Worm (Caenorhabditis elegans) whole organism, L4/young adult: Measurements from ENCODE around the gene lido-1.
"Not testable (repeated sequence)": the region's sequence is repeated elsewhere in the genome, so short reads cannot be mapped to it uniquely, and the experiment has no call there.

Source experiments
- W03F9.2 ChIP-seq: fragments of 150-350 bp; optimal IDR thresholded peaks from 2 replicates; lab custom pipeline; 2014; ENCODE audit warnings: missing biosample characterization, missing genetic modification characterization
- dao-5 ChIP-seq: sonication (generic microtip); optimal IDR thresholded peaks from 2 replicates; lab custom pipeline; 2016; ENCODE audit warnings: missing genotype, missing genetic modification characterization, moderate library complexity, missing compliant biosample characterization
- him-1 ChIP-seq: sonication (generic microtip); optimal IDR thresholded peaks from 2 replicates; lab custom pipeline; 2016; ENCODE audit warnings: missing genotype, missing genetic modification reagents, missing genetic modification characterization, missing compliant biosample characterization

The lido-1 gene

DNA sequence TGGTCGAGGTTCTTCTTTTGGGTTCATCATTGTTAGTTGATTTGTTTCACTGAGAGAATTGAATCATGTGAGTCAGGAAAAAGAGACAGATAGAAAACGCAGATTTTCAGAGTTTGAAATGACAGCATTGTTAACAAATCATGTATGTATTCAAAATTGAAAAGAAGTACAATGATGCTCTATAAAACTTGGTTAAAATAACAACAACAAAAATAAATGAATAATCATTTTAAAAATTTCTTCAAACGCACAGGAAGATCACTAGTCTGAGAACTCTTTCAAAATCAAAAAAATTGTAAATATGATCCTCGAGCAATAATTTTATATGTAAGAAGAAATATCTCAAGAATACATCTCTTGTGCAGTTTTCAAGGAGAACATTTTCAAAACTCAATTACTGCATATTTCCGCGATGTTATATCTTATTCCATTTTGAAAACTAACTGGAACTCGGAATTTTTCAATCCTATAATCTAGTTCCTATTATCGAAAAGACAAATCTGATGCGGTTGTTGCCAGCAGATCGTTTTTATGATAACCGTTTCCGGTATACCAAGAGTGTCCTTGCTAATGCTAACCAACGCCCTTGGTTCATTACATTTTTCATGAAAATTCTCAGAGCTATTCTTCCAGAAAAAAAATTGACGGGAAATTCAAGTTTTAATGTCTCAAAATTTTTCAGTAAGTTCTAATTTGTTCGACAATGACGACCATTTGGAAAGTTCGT is at the start of gene lido-1:
lido-1 (minus strand) TSS at position 51 of the 727 bp plus-strand sequence.
- TF ChIP-seq him-1 (no peak), dao-5 (tag; lab: Kevin White, UChicago) (no peak), W03F9.2 (tag; lab: Kevin White, UChicago) (no peak)

DNA sequence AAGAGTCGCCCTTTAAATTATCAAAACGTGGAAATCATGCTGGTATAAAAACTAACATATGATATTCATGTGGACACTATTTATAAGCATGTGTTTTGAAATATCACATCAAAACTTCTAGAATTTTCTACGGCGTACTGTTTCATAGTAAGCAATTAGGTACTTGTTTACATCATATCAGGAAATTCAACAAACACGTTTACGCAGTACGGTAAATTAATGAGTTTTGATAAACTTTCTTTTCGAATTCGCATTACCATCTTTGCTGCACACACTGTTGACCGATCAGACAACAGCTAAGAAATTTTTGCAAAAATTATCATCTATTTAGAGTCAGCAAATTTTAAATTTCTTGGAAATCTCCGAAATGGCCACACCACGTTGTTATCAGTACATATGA is 44.1 kb upstream of the lido-1 start:
- TF ChIP-seq him-1: no peak
- TF ChIP-seq W03F9.2 (tag; lab: Kevin White, UChicago): no peak

DNA sequence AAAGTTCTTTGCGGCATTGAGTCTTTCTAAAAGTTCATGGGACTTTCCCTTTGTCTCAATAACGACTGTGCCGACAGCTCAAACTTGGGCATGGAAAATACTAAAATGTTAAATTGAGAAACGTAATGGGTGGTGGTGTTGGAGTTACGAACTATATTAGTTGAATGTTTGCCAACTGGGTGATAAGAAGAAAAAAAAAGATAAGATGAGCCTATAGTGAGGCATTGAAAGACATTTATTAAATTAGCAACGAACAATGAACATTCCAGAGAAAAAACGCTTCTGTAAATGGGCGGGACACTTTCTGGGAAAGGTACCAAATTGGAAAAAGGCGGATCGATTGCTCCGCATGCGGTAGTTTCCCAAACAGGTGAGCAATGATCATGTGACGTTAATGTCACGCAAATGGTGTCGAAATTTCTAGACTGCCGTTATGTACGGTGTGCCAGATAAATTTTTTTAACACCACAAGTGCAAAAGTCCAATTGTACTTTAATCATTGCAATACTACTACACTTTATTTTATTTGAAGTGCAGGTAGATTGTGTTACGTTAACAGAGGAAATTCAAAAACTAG is 42.9 kb upstream of the lido-1 start:
- TF ChIP-seq him-1 (no peak), W03F9.2 (tag; lab: Kevin White, UChicago) (no peak), dao-5 (tag; lab: Kevin White, UChicago) (no peak)

DNA sequence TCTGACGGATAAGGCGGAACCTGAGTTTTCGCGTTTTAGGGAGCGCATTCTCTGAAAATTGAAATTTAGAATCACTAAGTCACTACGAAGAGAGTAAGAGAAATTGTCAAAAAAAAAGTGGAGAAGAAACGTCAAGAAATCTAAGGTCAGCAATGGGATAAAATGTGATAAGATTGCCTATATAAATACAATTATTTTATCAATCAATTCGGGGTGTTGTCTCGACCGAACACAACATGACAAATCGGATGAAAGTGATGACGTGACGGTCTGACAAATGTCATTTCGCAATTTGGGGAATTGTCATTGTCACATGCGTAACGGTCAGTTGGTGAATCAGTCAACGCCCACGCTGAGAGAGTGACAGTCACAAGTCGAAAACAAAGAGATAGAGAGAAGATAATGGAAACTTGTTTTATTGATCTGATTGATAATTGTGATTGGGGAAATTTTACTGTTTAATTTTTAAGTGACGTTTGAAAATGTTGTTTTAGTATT is 41.8 kb upstream of the lido-1 start, which contains the start of gene cnp-3:
cnp-3 (minus strand) TSS at position 51 of the 498 bp plus-strand sequence.
- no peak for TF ChIP-seq him-1

DNA sequence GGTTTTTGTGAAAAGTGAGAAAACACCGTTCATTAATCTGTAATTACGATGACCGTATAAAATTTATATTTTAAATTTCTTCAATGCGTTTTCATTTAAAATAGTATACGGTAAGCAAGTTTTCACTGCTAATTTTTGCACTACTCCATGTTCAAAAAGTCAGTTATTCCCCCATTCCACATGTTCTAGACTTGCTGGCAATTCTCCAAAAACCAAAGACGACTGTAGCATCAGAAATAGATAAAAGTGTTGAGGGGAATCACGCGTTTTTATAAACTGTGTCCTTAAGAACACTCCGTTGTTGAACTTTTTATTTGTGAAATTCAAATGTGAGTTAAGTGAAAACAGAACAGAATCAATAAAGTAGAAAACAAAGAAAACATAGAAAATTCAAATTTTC is 39.3 kb upstream of the lido-1 start:
- TF ChIP-seq him-1 (no peak), dao-5 (tag; lab: Kevin White, UChicago) (no peak), W03F9.2 (tag; lab: Kevin White, UChicago) (no peak)

DNA sequence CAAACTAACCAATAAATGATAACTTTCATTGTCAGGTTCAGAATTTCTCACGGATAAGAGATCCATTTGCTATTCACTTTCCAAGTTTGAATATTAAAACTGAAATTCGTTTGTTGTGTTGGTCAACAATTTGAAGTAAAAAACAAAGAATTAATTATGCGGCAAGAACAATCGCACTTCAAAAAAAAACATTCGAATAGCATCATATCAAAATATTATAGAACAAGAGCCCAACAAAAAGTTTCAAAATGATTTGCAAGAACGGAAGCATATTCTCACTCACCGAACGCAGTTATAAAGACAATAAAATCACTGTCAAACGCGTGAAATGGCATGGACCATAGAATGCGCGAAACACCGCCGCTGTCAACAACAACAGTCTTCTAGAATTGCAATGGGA is 38.1 kb upstream of the lido-1 start, which contains the start of gene K09E3.7:
K09E3.7 (minus strand) TSS at position 101 of the 400 bp plus-strand sequence.
- TF ChIP-seq dao-5 (tag; lab: Kevin White, UChicago) (no peak), him-1 (no peak), W03F9.2 (tag; lab: Kevin White, UChicago) (no peak)

DNA sequence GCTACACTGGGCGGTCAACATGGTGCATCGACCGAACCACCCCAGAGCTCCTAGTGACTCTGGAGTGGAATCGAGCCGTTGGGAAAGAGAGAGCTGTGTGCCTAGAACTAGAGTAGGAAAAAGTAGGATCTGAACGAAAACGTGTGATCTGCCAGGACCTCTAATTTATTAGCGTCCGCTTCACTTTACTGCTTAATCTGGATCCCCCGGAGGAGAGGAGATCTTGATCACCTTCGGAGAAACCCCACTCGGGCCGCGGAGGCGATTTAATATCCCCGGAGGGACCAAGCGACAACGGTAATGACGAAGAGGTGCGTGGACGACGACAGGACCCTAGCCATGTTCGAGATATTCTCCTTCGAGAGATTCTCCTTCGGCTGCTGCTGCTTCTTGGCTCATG is 21.0 kb upstream of the lido-1 start, which contains the start of gene K09E3.2:
K09E3.2 (plus strand) TSS at position 301 of the 400 bp plus-strand sequence.
- TF ChIP-seq W03F9.2 (tag; lab: Kevin White, UChicago); him-1; dao-5 (tag; lab: Kevin White, UChicago): not testable (repeated sequence)

DNA sequence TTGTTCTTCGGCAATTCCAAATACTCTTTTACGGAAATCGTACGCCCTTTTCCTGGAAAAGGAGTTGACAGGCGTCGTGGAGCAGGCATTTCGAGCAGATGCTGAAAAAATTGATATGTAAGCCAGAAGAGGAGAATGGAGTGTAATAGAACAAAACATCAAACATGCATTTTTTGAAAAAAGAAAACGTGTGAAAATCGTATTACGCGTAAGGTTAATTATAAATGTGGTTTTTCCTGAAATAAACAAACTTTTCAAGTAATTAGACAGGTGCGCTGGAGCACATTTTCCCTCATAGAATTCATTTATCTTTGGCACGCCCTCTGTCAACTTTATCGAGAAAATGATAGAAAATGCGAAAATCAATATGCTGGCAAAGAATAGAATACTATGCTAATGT is 18.7 kb upstream of the lido-1 start, which contains the start of gene lido-6:
lido-6 (minus strand) TSS at position 101 of the 400 bp plus-strand sequence.
- TF ChIP-seq dao-5 (tag; lab: Kevin White, UChicago) (no peak), W03F9.2 (tag; lab: Kevin White, UChicago) (no peak), him-1 (no peak)

DNA sequence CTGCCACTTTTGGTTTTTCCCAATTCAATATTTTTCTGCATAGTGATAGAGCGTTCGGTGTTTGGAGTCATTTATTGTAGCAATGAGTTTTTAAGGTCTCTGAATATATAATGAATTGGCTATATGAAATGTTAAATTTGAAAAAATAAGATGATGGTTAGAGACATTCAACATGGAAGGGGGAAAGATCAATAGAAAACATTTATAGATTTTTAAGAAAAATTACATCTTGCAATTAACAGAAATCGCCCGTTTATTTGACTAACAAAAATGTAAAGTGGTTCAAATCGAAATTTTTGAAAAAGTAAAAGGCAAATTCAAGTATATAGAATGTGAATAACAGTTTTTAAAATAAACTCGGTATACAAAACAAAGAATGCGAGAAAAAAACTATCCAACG is 14.2 kb upstream of the lido-1 start, which contains the start of gene lido-5:
lido-5 (minus strand) TSS at position 101 of the 400 bp plus-strand sequence.
- no peak for TF ChIP-seq W03F9.2 (tag; lab: Kevin White, UChicago)
- TF ChIP-seq him-1: no peak
- no peak for TF ChIP-seq dao-5 (tag; lab: Kevin White, UChicago)

DNA sequence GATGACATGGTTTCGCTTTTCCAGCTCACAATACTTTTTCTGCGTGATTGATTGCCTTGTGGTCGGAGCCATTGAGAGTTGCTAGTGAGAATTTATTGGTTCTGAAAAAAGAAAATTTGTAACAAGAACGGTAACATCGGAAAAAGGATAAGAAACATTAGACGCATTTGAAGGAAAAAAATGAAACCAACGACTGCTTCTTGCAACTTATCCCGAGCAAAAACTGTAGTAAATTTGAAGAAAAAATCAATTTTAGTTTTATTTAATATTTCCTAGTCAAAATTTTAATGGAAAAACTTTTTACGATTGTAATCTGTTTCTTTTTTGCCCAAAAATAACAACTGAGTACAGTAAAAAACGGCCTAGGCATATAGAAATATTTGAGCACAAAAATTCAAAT is 11.3 kb upstream of the lido-1 start, which contains the start of gene lido-4:
lido-4 (minus strand) TSS at position 101 of the 400 bp plus-strand sequence.
- no peak for TF ChIP-seq W03F9.2 (tag; lab: Kevin White, UChicago)
- TF ChIP-seq dao-5 (tag; lab: Kevin White, UChicago): no peak
- no peak for TF ChIP-seq him-1

DNA sequence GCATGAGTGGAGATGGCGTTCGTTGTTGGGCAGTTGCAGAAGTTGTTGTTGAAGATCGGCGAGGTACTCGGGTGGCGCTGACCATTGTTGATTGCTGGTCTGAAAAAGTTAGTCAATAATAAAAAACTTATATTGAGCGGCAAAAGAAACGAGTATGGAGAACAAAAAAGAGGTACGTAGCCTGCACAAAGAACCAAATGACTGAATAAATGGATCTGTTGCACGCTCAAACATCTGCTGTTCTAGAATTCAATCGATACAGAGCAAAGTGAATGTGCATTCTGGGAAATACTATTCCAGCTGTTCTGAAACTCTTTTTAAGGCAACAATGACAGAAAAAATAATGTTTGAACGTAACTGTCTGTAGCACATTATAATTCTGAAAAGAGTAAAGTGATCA is 4.3 kb upstream of the lido-1 start, which contains the start of gene lido-2:
lido-2 (minus strand) TSS at position 101 of the 400 bp plus-strand sequence.
- TF ChIP-seq W03F9.2 (tag; lab: Kevin White, UChicago): no peak
- TF ChIP-seq him-1: no peak
- TF ChIP-seq dao-5 (tag; lab: Kevin White, UChicago): no peak

DNA sequence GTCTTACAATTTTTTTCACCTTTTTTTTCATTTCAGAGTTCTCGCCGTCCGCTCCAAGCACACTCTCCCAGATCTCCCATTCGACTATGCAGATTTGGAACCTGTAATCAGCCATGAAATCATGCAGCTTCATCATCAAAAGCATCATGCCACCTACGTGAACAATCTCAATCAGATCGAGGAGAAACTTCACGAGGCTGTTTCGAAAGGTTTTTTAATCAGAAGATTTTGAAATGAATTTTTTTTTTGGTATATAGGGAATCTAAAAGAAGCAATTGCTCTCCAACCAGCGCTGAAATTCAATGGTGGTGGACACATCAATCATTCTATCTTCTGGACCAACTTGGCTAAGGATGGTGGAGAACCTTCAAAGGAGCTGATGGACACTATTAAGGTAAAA is 3.2 kb downstream of the lido-1 start, which contains the start of gene C08A9.3:
C08A9.3 (minus strand) TSS at position 101 of the 400 bp plus-strand sequence.
- TF ChIP-seq him-1 (no peak), W03F9.2 (tag; lab: Kevin White, UChicago) (no peak), dao-5 (tag; lab: Kevin White, UChicago) (no peak)

DNA sequence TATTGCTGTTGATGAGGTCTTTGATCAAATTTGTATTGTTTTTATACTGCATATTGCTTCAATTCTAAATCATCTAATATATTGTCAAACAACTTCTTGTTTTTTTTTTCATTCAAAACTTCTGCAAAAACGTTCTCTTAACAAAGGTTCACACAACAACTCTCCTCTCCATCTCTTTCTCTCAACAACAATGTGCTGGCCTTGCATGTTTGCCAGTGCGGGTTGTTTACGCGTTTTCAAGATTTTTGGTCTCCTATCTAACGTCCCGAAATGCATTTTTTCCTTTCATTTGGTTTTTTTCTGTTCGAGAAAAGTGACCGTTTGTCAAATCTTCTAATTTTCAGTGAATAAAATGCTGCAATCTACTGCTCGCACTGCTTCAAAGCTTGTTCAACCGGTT is 3.9 kb downstream of the lido-1 start, which contains the start of gene sod-3:
sod-3 (plus strand) TSS at position 338 of the 400 bp plus-strand sequence.
- TF ChIP-seq dao-5 (tag; lab: Kevin White, UChicago) (no peak), him-1 (no peak), W03F9.2 (tag; lab: Kevin White, UChicago) (no peak)
